Fruit fly (Drosophila melanogaster) whole organism, pupa: Measurements from ENCODE around the gene CG12723.

Experiments used
- CG12605 ChIP-seq: fragments of 200-800 bp; sonication (Bioruptor generic); IDR thresholded peaks from 2 replicates; pipeline ENCODE4 v1.3.6; 2022; ENCODE audit warnings: missing biosample characterization, missing genetic modification characterization
- CG15710 ChIP-seq: fragments of 200-800 bp; sonication (Bioruptor generic); optimal IDR thresholded peaks from 2 replicates; lab custom pipeline; 2018; ENCODE audit warnings: missing biosample characterization, mild to moderate bottlenecking, missing genetic modification characterization, moderate library complexity
- CG32121 ChIP-seq: fragments of 200-800 bp; sonication (Bioruptor generic); IDR thresholded peaks from 2 replicates; pipeline ENCODE4 v1.3.6; 2022; ENCODE audit warnings: missing biosample characterization, missing genetic modification characterization
- CG34367 ChIP-seq: fragments of 200-800 bp; sonication (Bioruptor generic); optimal IDR thresholded peaks from 2 replicates; lab custom pipeline; 2018; ENCODE audit warnings: missing biosample characterization, mild to moderate bottlenecking, missing genetic modification characterization
- CG4496 ChIP-seq: fragments of 200-800 bp; sonication (Bioruptor generic); IDR thresholded peaks from 3 replicates; pipeline ENCODE4 v1.3.6; 2022; ENCODE audit warnings: missing biosample characterization, missing genetic modification characterization
- CG8159 ChIP-seq: fragments of 200-800 bp; sonication (Bioruptor generic); optimal IDR thresholded peaks from 3 replicates; lab custom pipeline; 2018; ENCODE audit warnings: missing biosample characterization, mild to moderate bottlenecking, missing genetic modification characterization, moderate library complexity
- CG8301 ChIP-seq: fragments of 200-800 bp; sonication (Bioruptor generic); optimal IDR thresholded peaks from 2 replicates; lab custom pipeline; 2018; ENCODE audit warnings: missing biosample characterization, mild to moderate bottlenecking, missing genetic modification characterization
- CG9948 ChIP-seq: fragments of 200-800 bp; sonication (Bioruptor generic); optimal IDR thresholded peaks from 2 replicates; lab custom pipeline; 2018; ENCODE audit warnings: missing biosample characterization, mild to moderate bottlenecking, missing genetic modification characterization, moderate library complexity
- EcR ChIP-seq: fragments of 200-800 bp; sonication (Bioruptor generic); optimal IDR thresholded peaks from 3 replicates; lab custom pipeline; 2019; ENCODE audit warnings: missing biosample characterization, missing genetic modification characterization, mild to moderate bottlenecking, moderate library complexity, missing genetic modification reagents
- Ets98B ChIP-seq: fragments of 200-800 bp; sonication (Bioruptor generic); IDR thresholded peaks from 2 replicates; pipeline ENCODE4 v1.3.6; 2022; ENCODE audit warnings: missing biosample characterization, missing genetic modification characterization
- Pif1B ChIP-seq: fragments of 200-800 bp; sonication (Bioruptor generic); optimal IDR thresholded peaks from 3 replicates; lab custom pipeline; 2016; ENCODE audit warnings: missing biosample characterization, missing genetic modification characterization
- Snoo ChIP-seq: fragments of 200-800 bp; sonication (Bioruptor generic); optimal IDR thresholded peaks from 3 replicates; lab custom pipeline; 2017; ENCODE audit warnings: missing biosample characterization, mild to moderate bottlenecking, missing genetic modification characterization, inconsistent platforms
- fd96Ca ChIP-seq: fragments of 200-800 bp; sonication (Bioruptor generic); IDR thresholded peaks from 3 replicates; pipeline ENCODE4 v1.3.6; 2022; ENCODE audit warnings: missing biosample characterization, missing genetic modification characterization
- rn ChIP-seq: fragments of 200-800 bp; sonication (Bioruptor generic); IDR thresholded peaks from 2 replicates; pipeline ENCODE4 v1.3.6; 2022; ENCODE audit warnings: missing biosample characterization, missing genetic modification characterization

- TF ChIP-seq CG15710 (peak; percentile 75), CG8159 (tag; lab: Kevin White, UChicago) (peak; percentile 68), CG12605 (GFP tag; lab: Robert Waterston, UW) (no peak), rn (GFP tag; lab: Robert Waterston, UW) (no peak), Ets98B (GFP tag; lab: Robert Waterston, UW) (no peak), CG32121 (0 out of 2 replicates have a peak, but pooled peaks have one; percentile 16), CG4496 (GFP tag; lab: Robert Waterston, UW) (peak; percentile 73; the same call in 2 of the 3 replicates), Snoo (tag; lab: Kevin White, UChicago) (peak; percentile 51), CG34367 (peak; percentile 54), EcR (GFP tag; lab: Kevin White, UChicago) (no peak), Pif1B (GFP tag; lab: Kevin White, UChicago) (no peak), fd96Ca (GFP tag; lab: Robert Waterston, UW) (peak; percentile 77; the same call in 2 of the 3 replicates), CG9948 (tag; lab: Kevin White, UChicago) (peak; percentile 43), CG8301 (tag; lab: Kevin White, UChicago) (no peak)
Measured at dm6 chrX:13159481-13159880, 32.2 kb downstream of the CG12723 start, which contains the start of the genes Bap60 and CG12096.
